Fruit fly (Drosophila melanogaster): Measurements from ENCODE around the gene NimC4.
A peak's percentile ranks its signal among the peaks of the same experiment; 100 is the strongest.

dm6 chr2L:14024051-14024745 lies 23.2 kb upstream of the NimC4 start:
- TF ChIP-seq odd (GFP tag; optimal IDR thresholded peaks at IDR 0.05), result peak; percentile 100
- TF ChIP-seq CG7556 (GFP tag; optimal IDR thresholded peaks at IDR 0.05), result peak; percentile 99
- peak; percentile 98; the same call in 1 of the 2 replicates for TF ChIP-seq CG10959 (GFP tag; IDR thresholded peaks at IDR 0.05)
- TF ChIP-seq ase (GFP tag; IDR thresholded peaks at IDR 0.05), result peak; percentile 98
- peak; percentile 100 for TF ChIP-seq NC2α (GFP tag; optimal IDR thresholded peaks at IDR 0.05)
- peak; percentile 100 for TF ChIP-seq fd102C (GFP tag; optimal IDR thresholded peaks at IDR 0.05)
- peak; percentile 99 to 100 for TF ChIP-seq chif (GFP tag; optimal IDR thresholded peaks at IDR 0.05)
- peak; percentile 99 for TF ChIP-seq CG2199 (GFP tag; IDR thresholded peaks at IDR 0.05)
